Fruit fly (Drosophila melanogaster): ENCODE data around the gene CG5151.

- TF ChIP-seq Pif1A (GFP tag; optimal IDR thresholded peaks at IDR 0.05): no peak
- TF ChIP-seq CG8301 (tag; optimal IDR thresholded peaks at IDR 0.05): no peak
- peak; percentile 3 for TF ChIP-seq EcR (GFP tag; optimal IDR thresholded peaks at IDR 0.05)
- TF ChIP-seq CG34367 (tag; optimal IDR thresholded peaks at IDR 0.05): no peak
- TF ChIP-seq CG14655 (GFP tag; optimal IDR thresholded peaks at IDR 0.05): no peak
- TF ChIP-seq CG9948 (tag; optimal IDR thresholded peaks at IDR 0.05): no peak
- no peak for TF ChIP-seq CG32121 (GFP tag; IDR thresholded peaks at IDR 0.05)
- TF ChIP-seq CG10348 (GFP tag; IDR thresholded peaks at IDR 0.05): no peak
- TF ChIP-seq CG8159 (tag; optimal IDR thresholded peaks at IDR 0.05): no peak
Measured at dm6 chr3L:16153650-16154049, 10.9 kb downstream of the CG5151 start.
